Fruit fly (Drosophila melanogaster) whole organism: ENCODE results near the gene mEFG1.

ENCODE experiments used
- CG8478 ChIP-seq: fragments of >200 bp; optimal IDR thresholded peaks from 2 replicates; lab custom pipeline; 2018; ENCODE audit warnings: inconsistent platforms
- Dll ChIP-seq: fragments of >200 bp; optimal IDR thresholded peaks from 2 replicates; lab custom pipeline; 2017
- EcR ChIP-seq, 2 experiments: fragments of >200 bp; optimal IDR thresholded peaks; 2 replicates each; lab custom pipeline; 2017; ENCODE audit warnings: missing biosample characterization in 2 of 2, missing genetic modification characterization in 2 of 2, missing genetic modification reagents in 2 of 2
- pan ChIP-seq: fragments of >200 bp; optimal IDR thresholded peaks from 2 replicates; lab custom pipeline; 2017
- psq ChIP-seq: fragments of >200 bp; optimal IDR thresholded peaks from 2 replicates; lab custom pipeline; 2017
- usp ChIP-seq: fragments of >200 bp; optimal IDR thresholded peaks from 2 replicates; lab custom pipeline; 2017; ENCODE audit warnings: missing biosample characterization, missing genetic modification characterization, mixed read lengths

The mEFG1 gene

DNA sequence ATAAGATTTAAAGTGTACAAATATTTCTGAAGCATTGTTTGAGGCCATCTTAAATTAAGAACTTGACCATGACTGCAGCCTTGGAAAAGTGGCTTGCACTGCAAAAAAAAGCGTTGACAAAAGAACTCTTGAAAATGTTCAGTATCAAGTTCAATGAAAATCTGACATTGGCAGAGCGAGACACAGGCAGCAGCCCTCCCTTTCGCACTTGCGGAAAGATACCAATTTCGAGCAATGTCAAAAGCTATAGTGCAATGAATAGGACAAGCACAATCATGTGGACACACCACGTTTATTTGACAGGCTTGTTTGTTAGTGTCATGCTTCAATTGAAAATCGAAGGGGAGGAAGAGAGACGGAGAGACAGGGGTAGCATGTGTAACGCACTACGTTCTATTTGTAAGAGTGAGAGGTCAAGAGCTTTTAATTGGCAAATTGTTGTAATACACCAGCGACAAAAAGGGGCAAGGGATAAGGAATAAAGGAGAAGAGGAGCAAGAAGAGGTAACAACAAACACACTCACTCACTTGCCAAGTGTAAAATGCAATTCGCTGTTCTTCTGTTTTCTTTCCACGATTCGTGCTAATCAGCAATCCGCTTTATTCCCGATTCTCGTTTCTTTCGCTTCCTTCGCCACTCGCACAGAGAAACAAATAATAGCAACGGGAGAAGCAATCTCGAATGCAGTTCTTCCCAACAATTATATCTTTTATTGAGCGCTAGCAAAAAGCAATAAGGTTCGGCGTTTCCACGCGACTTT, 19.3 kb downstream of the mEFG1 start:
- TF ChIP-seq CG8478 (lab: Kevin White, UChicago) (no peak), Dll (lab: Kevin White, UChicago) (no peak), pan (lab: Kevin White, UChicago) (no peak), psq (lab: Kevin White, UChicago) (no peak), usp (GFP tag; lab: Kevin White, UChicago) (no peak), EcR (GFP tag; optimal IDR thresholded peaks at IDR 0.05; lab: Kevin White, UChicago) (no peak)

DNA sequence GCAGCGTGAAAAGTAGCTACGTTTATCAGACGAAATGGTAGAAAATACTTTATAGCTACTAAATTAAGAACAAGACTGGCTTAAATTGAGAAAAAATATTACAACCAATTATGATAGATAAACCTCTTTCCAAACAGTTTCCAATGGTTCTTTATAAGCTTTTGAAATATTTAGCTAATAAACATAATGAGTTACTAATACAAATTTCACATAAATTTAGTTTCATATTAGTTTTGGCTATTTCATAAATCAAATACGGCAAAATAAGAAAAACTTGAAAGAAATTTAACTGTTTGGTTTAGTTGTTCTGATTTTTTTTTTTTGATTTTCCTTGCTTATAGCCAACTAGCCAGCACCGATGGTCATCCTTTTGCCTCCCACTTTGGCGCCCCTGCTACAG, 22.7 kb downstream of the mEFG1 start:
- no peak for TF ChIP-seq CG8478 (lab: Kevin White, UChicago)
- TF ChIP-seq psq (lab: Kevin White, UChicago): no peak
- TF ChIP-seq EcR (GFP tag; optimal IDR thresholded peaks at IDR 0.05; lab: Kevin White, UChicago): no peak
- TF ChIP-seq Dll (lab: Kevin White, UChicago): no peak
- no peak for TF ChIP-seq pan (lab: Kevin White, UChicago)
- TF ChIP-seq usp (GFP tag; lab: Kevin White, UChicago): no peak

- TF ChIP-seq EcR (GFP tag; optimal IDR thresholded peaks at IDR 0.05; lab: Kevin White, UChicago) (peak in 1 of 2 experiments; percentile 37), CG8478 (lab: Kevin White, UChicago) (no peak), Dll (lab: Kevin White, UChicago) (no peak), psq (lab: Kevin White, UChicago) (no peak), pan (lab: Kevin White, UChicago) (no peak)
Measured at dm6 chr2L:7199635-7200110, 23.2 kb downstream of the mEFG1 start.

DNA sequence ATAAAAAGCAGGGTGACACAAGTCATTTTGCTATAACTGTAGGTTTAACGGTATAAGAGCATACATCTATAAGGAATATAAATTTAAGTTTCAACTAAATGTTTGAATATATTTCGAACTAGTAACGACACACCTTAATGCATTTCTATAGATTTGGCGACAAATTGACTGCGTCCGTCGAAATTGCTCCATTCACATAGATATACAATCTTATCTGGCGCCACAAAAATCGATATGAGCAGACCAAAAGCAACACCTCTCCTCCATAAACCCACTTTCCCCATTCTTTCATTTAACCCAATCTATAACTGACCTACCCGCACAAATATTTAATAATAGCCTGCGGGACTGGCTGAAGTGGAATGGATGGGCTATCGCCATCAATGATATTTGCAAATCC, 24.3 kb downstream of the mEFG1 start:
- TF ChIP-seq Dll (lab: Kevin White, UChicago): no peak
- no peak for TF ChIP-seq CG8478 (lab: Kevin White, UChicago)
- no peak for TF ChIP-seq pan (lab: Kevin White, UChicago)
- TF ChIP-seq usp (GFP tag; lab: Kevin White, UChicago): no peak
- TF ChIP-seq EcR (GFP tag; optimal IDR thresholded peaks at IDR 0.05; lab: Kevin White, UChicago): no peak

- no peak for TF ChIP-seq CG8478 (lab: Kevin White, UChicago)
- peak in 1 of 2 experiments; percentile 58 for TF ChIP-seq EcR (GFP tag; optimal IDR thresholded peaks at IDR 0.05; lab: Kevin White, UChicago)
- no peak for TF ChIP-seq psq (lab: Kevin White, UChicago)
- TF ChIP-seq usp (GFP tag; lab: Kevin White, UChicago): no peak
- TF ChIP-seq Dll (lab: Kevin White, UChicago): no peak
Measured at dm6 chr2L:7194351-7195037, 28.4 kb downstream of the mEFG1 start, which contains the start of gene CG4497. CG4497 (minus strand) TSS chr2L:7194588.

dm6 chr2L:7189674-7190073, 33.2 kb downstream of the mEFG1 start, which contains the start of gene CG4496:
CG4496 (minus strand) TSS chr2L:7190010.
- no peak for TF ChIP-seq usp (GFP tag; lab: Kevin White, UChicago)
- TF ChIP-seq EcR (GFP tag; optimal IDR thresholded peaks at IDR 0.05; lab: Kevin White, UChicago): peak in 1 of 2 experiments; percentile 27

DNA sequence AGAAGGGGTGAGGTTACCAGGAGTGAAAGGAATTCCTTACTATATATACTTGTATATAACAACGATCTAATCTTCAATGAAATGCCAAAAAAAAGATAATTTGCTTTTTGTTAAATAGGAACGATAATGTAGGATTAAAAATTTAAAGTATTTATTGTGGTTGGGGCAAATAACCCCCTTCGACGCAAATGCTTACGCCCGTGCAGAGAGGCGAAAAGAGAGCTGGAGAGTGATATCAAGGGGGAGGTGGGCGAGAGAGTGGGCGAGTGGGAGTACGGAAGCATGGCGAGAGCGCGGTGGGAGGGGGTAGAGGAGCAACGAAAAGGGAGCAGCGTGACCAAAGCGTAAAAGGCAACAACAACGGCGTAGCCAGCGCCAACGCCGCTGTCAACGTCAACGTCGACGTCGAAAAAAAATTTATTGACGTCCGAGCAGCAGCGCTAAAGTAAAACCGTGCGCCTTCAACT, 34.3 kb downstream of the mEFG1 start:
- TF ChIP-seq Dll (lab: Kevin White, UChicago) (peak; percentile 91), EcR (GFP tag; optimal IDR thresholded peaks at IDR 0.05; lab: Kevin White, UChicago) (no peak)

- TF ChIP-seq CG8478 (lab: Kevin White, UChicago) (no peak), usp (GFP tag; lab: Kevin White, UChicago) (no peak), Dll (lab: Kevin White, UChicago) (no peak), EcR (GFP tag; optimal IDR thresholded peaks at IDR 0.05; lab: Kevin White, UChicago) (no peak), psq (lab: Kevin White, UChicago) (no peak), pan (lab: Kevin White, UChicago) (no peak)
Measured at dm6 chr2L:7187920-7188529, 34.9 kb downstream of the mEFG1 start.

- TF ChIP-seq CG8478 (lab: Kevin White, UChicago): no peak
- TF ChIP-seq psq (lab: Kevin White, UChicago): no peak
- TF ChIP-seq usp (GFP tag; lab: Kevin White, UChicago): no peak
- no peak for TF ChIP-seq Dll (lab: Kevin White, UChicago)
- no peak for TF ChIP-seq pan (lab: Kevin White, UChicago)
- no peak for TF ChIP-seq EcR (GFP tag; optimal IDR thresholded peaks at IDR 0.05; lab: Kevin White, UChicago)
Measured at dm6 chr2L:7181978-7182392, 40.9 kb downstream of the mEFG1 start, which contains the start of gene MICU1. MICU1 (plus strand) TSS chr2L:7182234.

DNA sequence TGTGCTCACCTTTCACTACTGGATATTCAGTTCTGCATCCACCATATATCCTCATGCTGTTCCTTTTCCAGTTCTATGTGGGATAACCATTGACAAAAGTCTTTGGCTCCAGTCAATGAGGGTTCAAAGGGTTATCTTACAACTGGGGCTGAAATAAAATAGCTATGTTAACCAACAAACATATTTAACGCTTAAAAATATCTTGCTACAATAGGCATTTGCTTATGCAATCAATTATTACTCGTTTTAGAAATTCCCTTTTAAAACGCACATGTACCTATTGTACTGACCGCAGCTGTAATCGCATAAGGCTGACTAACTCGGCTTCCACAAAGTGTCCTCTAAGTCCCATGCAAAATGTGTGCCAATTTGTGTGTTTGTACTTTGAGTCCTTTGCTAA, 43.6 kb downstream of the mEFG1 start:
- TF ChIP-seq psq (lab: Kevin White, UChicago) (no peak), EcR (GFP tag; optimal IDR thresholded peaks at IDR 0.05; lab: Kevin White, UChicago) (no peak), Dll (lab: Kevin White, UChicago) (no peak), usp (GFP tag; lab: Kevin White, UChicago) (no peak), pan (lab: Kevin White, UChicago) (no peak), CG8478 (lab: Kevin White, UChicago) (no peak)

dm6 chr2L:7175786-7176185, 47.1 kb downstream of the mEFG1 start:
- TF ChIP-seq pan (lab: Kevin White, UChicago) (no peak), usp (GFP tag; lab: Kevin White, UChicago) (no peak), Dll (lab: Kevin White, UChicago) (no peak), EcR (GFP tag; optimal IDR thresholded peaks at IDR 0.05; lab: Kevin White, UChicago) (no peak), CG8478 (lab: Kevin White, UChicago) (no peak), psq (lab: Kevin White, UChicago) (no peak)
